Fruit fly (Drosophila melanogaster) whole organism, pupa: ENCODE measurements around the gene CG13766.
A peak's percentile ranks its signal among the peaks of the same experiment; 100 is the strongest.

Experiments used
- CG10348 ChIP-seq: fragments of 200-800 bp; sonication (Bioruptor generic); IDR thresholded peaks from 2 replicates; pipeline ENCODE4 v1.3.6; 2022; ENCODE audit warnings: missing biosample characterization, missing genetic modification characterization
- CG12605 ChIP-seq: fragments of 200-800 bp; sonication (Bioruptor generic); IDR thresholded peaks from 2 replicates; pipeline ENCODE4 v1.3.6; 2022; ENCODE audit warnings: missing biosample characterization, missing genetic modification characterization
- CG15710 ChIP-seq: fragments of 200-800 bp; sonication (Bioruptor generic); optimal IDR thresholded peaks from 2 replicates; lab custom pipeline; 2018; ENCODE audit warnings: missing biosample characterization, mild to moderate bottlenecking, missing genetic modification characterization, moderate library complexity
- CG32121 ChIP-seq: fragments of 200-800 bp; sonication (Bioruptor generic); IDR thresholded peaks from 2 replicates; pipeline ENCODE4 v1.3.6; 2022; ENCODE audit warnings: missing biosample characterization, missing genetic modification characterization
- CG4496 ChIP-seq: fragments of 200-800 bp; sonication (Bioruptor generic); IDR thresholded peaks from 3 replicates; pipeline ENCODE4 v1.3.6; 2022; ENCODE audit warnings: missing biosample characterization, missing genetic modification characterization
- CG9948 ChIP-seq: fragments of 200-800 bp; sonication (Bioruptor generic); optimal IDR thresholded peaks from 2 replicates; lab custom pipeline; 2018; ENCODE audit warnings: missing biosample characterization, mild to moderate bottlenecking, missing genetic modification characterization, moderate library complexity
- D1 ChIP-seq: fragments of 200-800 bp; sonication (Bioruptor generic); optimal IDR thresholded peaks from 2 replicates; lab custom pipeline; 2018; ENCODE audit warnings: missing biosample characterization, mild to moderate bottlenecking, missing genetic modification characterization, moderate library complexity
- EcR ChIP-seq: fragments of 200-800 bp; sonication (Bioruptor generic); optimal IDR thresholded peaks from 3 replicates; lab custom pipeline; 2019; ENCODE audit warnings: missing biosample characterization, missing genetic modification characterization, mild to moderate bottlenecking, moderate library complexity, missing genetic modification reagents
- Ets98B ChIP-seq: fragments of 200-800 bp; sonication (Bioruptor generic); IDR thresholded peaks from 2 replicates; pipeline ENCODE4 v1.3.6; 2022; ENCODE audit warnings: missing biosample characterization, missing genetic modification characterization
- Pif1A ChIP-seq: fragments of 200-800 bp; sonication (Bioruptor generic); optimal IDR thresholded peaks from 3 replicates; lab custom pipeline; 2016; ENCODE audit warnings: missing biosample characterization, missing genetic modification characterization
- Snoo ChIP-seq: fragments of 200-800 bp; sonication (Bioruptor generic); optimal IDR thresholded peaks from 3 replicates; lab custom pipeline; 2017; ENCODE audit warnings: missing biosample characterization, mild to moderate bottlenecking, missing genetic modification characterization, inconsistent platforms
- gl ChIP-seq: fragments of 200-800 bp; sonication (Bioruptor generic); optimal IDR thresholded peaks from 2 replicates; lab custom pipeline; 2018; ENCODE audit warnings: missing biosample characterization, mild to moderate bottlenecking, missing genetic modification characterization

dm6 chr2L:6564955-6565354, 1.0 kb downstream of the CG13766 start:
- TF ChIP-seq D1 (tag; lab: Kevin White, UChicago) (no peak), Snoo (no peak), CG9948 (tag; lab: Kevin White, UChicago) (no peak), CG15710 (tag; lab: Kevin White, UChicago) (no peak), CG4496 (GFP tag; lab: Robert Waterston, UW) (no peak), Ets98B (no peak), EcR (peak; percentile 88), Pif1A (GFP tag; lab: Kevin White, UChicago) (no peak), CG10348 (GFP tag; lab: Robert Waterston, UW) (no peak), gl (tag; lab: Kevin White, UChicago) (no peak), CG12605 (GFP tag; lab: Robert Waterston, UW) (no peak), CG32121 (GFP tag; lab: Robert Waterston, UW) (no peak)
